Fruit fly (Drosophila melanogaster) whole organism, embryonic: Measurements from ENCODE around the gene CG1309.

Experiments used
- CG10209 ChIP-seq: fragments of 200-800 bp; sonication (Bioruptor generic); optimal IDR thresholded peaks from 3 replicates; lab custom pipeline; 2017; ENCODE audit warnings: missing biosample characterization, mild to moderate bottlenecking, missing genetic modification characterization, missing genetic modification reagents
- CG10979 ChIP-seq: fragments of 200-800 bp; sonication (Bioruptor generic); optimal IDR thresholded peaks from 2 replicates; lab custom pipeline; 2018; ENCODE audit warnings: missing biosample characterization, mild to moderate bottlenecking, missing genetic modification characterization, moderate library complexity
- CG11560 ChIP-seq: fragments of 200-800 bp; sonication (Bioruptor generic); IDR thresholded peaks from 3 replicates; pipeline ENCODE4 v1.3.6; 2022; ENCODE audit warnings: missing biosample characterization, missing genetic modification characterization
- CG11723 ChIP-seq: fragments of 200-800 bp; sonication (Bioruptor generic); optimal IDR thresholded peaks from 2 replicates; lab custom pipeline; 2017; ENCODE audit warnings: missing biosample characterization, mild to moderate bottlenecking, missing genetic modification characterization
- CG12659 ChIP-seq: fragments of 200-800 bp; sonication (Bioruptor generic); optimal IDR thresholded peaks from 3 replicates; lab custom pipeline; 2017; ENCODE audit warnings: mild to moderate bottlenecking, missing biosample characterization, missing genetic modification reagents, missing genetic modification characterization
- CG14710 ChIP-seq: fragments of 200-800 bp; sonication (Bioruptor generic); optimal IDR thresholded peaks from 3 replicates; lab custom pipeline; 2019; ENCODE audit warnings: missing biosample characterization, mild to moderate bottlenecking, missing genetic modification characterization, moderate library complexity
- CG2678 ChIP-seq: fragments of 200-800 bp; sonication (Bioruptor generic); optimal IDR thresholded peaks from 3 replicates; lab custom pipeline; 2019; ENCODE audit warnings: missing biosample characterization, mild to moderate bottlenecking, missing genetic modification characterization, moderate library complexity
- CG2712 ChIP-seq: fragments of 200-800 bp; optimal IDR thresholded peaks from 3 replicates; lab custom pipeline; 2019; ENCODE audit warnings: missing biosample characterization, mild to moderate bottlenecking, missing genetic modification characterization, moderate library complexity
- CG30403 ChIP-seq: fragments of 200-800 bp; sonication (Bioruptor generic); optimal IDR thresholded peaks from 3 replicates; lab custom pipeline; 2016; ENCODE audit warnings: missing biosample characterization, missing genetic modification characterization
- CG31441 ChIP-seq: fragments of 200-800 bp; sonication (Bioruptor generic); IDR thresholded peaks from 2 replicates; pipeline ENCODE4 v1.3.6; 2022; ENCODE audit warnings: missing biosample characterization, missing genetic modification characterization
- CG8944 ChIP-seq: fragments of 200-800 bp; sonication (Bioruptor generic); optimal IDR thresholded peaks from 3 replicates; lab custom pipeline; 2016; ENCODE audit warnings: missing biosample characterization, missing genetic modification characterization
- CG9437 ChIP-seq: fragments of 200-800 bp; sonication (Bioruptor generic); optimal IDR thresholded peaks from 2 replicates; lab custom pipeline; 2018; ENCODE audit warnings: missing biosample characterization, mild to moderate bottlenecking, missing genetic modification characterization
- CG9727 ChIP-seq: fragments of 200-800 bp; sonication (Bioruptor generic); optimal IDR thresholded peaks from 3 replicates; lab custom pipeline; 2017; ENCODE audit warnings: missing biosample characterization, mild to moderate bottlenecking, missing genetic modification characterization
- CG9817 ChIP-seq: fragments of 200-800 bp; sonication (Bioruptor generic); optimal IDR thresholded peaks from 2 replicates; lab custom pipeline; 2018; ENCODE audit warnings: missing biosample characterization, mild to moderate bottlenecking, missing genetic modification characterization, moderate library complexity
- CHES-1-like ChIP-seq: fragments of 200-800 bp; sonication (Bioruptor generic); optimal IDR thresholded peaks from 2 replicates; lab custom pipeline; 2016; ENCODE audit warnings: missing biosample characterization, missing genetic modification characterization
- CoRest ChIP-seq: fragments of 200-800 bp; sonication (Bioruptor generic); optimal IDR thresholded peaks from 3 replicates; lab custom pipeline; 2018; ENCODE audit warnings: missing biosample characterization, mild to moderate bottlenecking, missing genetic modification characterization, moderate library complexity
- D ChIP-seq, 2 experiments: fragments of 200-800 bp in 1 of 2; fragments of >200 bp in 1 of 2; sonication (Bioruptor generic) in 1 of 2; optimal IDR thresholded peaks; 2 replicates in 1 of 2; 3 replicates in 1 of 2; lab custom pipeline; 2017; ENCODE audit warnings: mild to moderate bottlenecking in 1 of 2, missing biosample characterization in 1 of 2, missing genetic modification characterization in 1 of 2, missing genetic modification reagents in 1 of 2
- D19A ChIP-seq: fragments of 200-800 bp; optimal IDR thresholded peaks from 3 replicates; lab custom pipeline; 2019; ENCODE audit warnings: missing biosample characterization, mild to moderate bottlenecking, missing genetic modification characterization, moderate library complexity
- Fer2 ChIP-seq: fragments of 200-800 bp; sonication (Bioruptor generic); optimal IDR thresholded peaks from 2 replicates; lab custom pipeline; 2018; ENCODE audit warnings: missing biosample characterization, mild to moderate bottlenecking, missing genetic modification characterization, moderate library complexity
- Opbp ChIP-seq: fragments of 200-800 bp; sonication (Bioruptor generic); IDR thresholded peaks from 3 replicates; pipeline ENCODE4 v1.3.6; 2022; ENCODE audit warnings: missing biosample characterization, missing genetic modification characterization; ENCODE audit not compliant: partially characterized antibody
- Trl ChIP-seq, 3 experiments: fragments of >200 bp in 2 of 3; fragments of 200-800 bp in 1 of 3; sonication (Bioruptor generic) in 1 of 3; optimal IDR thresholded peaks; 2 replicates in 1 of 3; 3 replicates in 2 of 3; lab custom pipeline; 2016 to 2017; ENCODE audit warnings: missing biosample characterization in 1 of 3, missing genetic modification characterization in 1 of 3
- chif ChIP-seq, 2 experiments: fragments of 200-800 bp; sonication (Bioruptor generic); optimal IDR thresholded peaks; 3 replicates each; lab custom pipeline; 2016; ENCODE audit warnings: missing biosample characterization in 2 of 2, missing genetic modification characterization in 2 of 2
- dmrt11E ChIP-seq: fragments of 200-800 bp; sonication (Bioruptor generic); optimal IDR thresholded peaks from 3 replicates; lab custom pipeline; 2018; ENCODE audit warnings: missing biosample characterization, mild to moderate bottlenecking, missing genetic modification characterization, moderate library complexity
- gfzf ChIP-seq: fragments of 200-800 bp; sonication (Bioruptor generic); optimal IDR thresholded peaks from 2 replicates; lab custom pipeline; 2016; ENCODE audit warnings: missing biosample characterization, mild to moderate bottlenecking, missing genetic modification characterization, moderate library complexity
- grau ChIP-seq: fragments of 200-800 bp; optimal IDR thresholded peaks from 3 replicates; lab custom pipeline; 2019; ENCODE audit warnings: missing biosample characterization, mild to moderate bottlenecking, missing genetic modification characterization, moderate library complexity
- gro ChIP-seq: fragments of 200-800 bp; sonication (Bioruptor generic); optimal IDR thresholded peaks from 2 replicates; lab custom pipeline; 2016; ENCODE audit warnings: missing biosample characterization, missing genetic modification characterization
- hbn ChIP-seq: fragments of 200-800 bp; sonication (Bioruptor generic); IDR thresholded peaks from 2 replicates; pipeline ENCODE4 v1.3.6; 2022; ENCODE audit warnings: missing biosample characterization, missing genetic modification characterization; ENCODE audit not compliant: partially characterized antibody
- hkb ChIP-seq, 2 experiments: fragments of 200-800 bp in 1 of 2; fragments of >200 bp in 1 of 2; sonication (Bioruptor generic) in 1 of 2; IDR thresholded peaks in 1 of 2; optimal IDR thresholded peaks in 1 of 2; 2 replicates each; pipeline versions ENCODE4 v1.3.6 to Lab custom; 2017 to 2022; ENCODE audit warnings: missing biosample characterization in 1 of 2, missing genetic modification characterization in 1 of 2
- lilli ChIP-seq: fragments of 200-800 bp; sonication (Bioruptor generic); optimal IDR thresholded peaks from 3 replicates; lab custom pipeline; 2016; ENCODE audit warnings: missing biosample characterization, missing genetic modification characterization
- lola ChIP-seq, 3 experiments: fragments of >200 bp in 2 of 3; fragments of 200-800 bp in 1 of 3; sonication (Bioruptor generic) in 1 of 3; optimal IDR thresholded peaks; 2 replicates each; lab custom pipeline; 2017 to 2019; ENCODE audit warnings: missing biosample characterization in 3 of 3, missing genetic modification characterization in 3 of 3, mild to moderate bottlenecking in 1 of 3, moderate library complexity in 1 of 3
- lov ChIP-seq, 2 experiments: fragments of 200-800 bp in 1 of 2; fragments of >200 bp in 1 of 2; sonication (Bioruptor generic) in 1 of 2; IDR thresholded peaks in 1 of 2; optimal IDR thresholded peaks in 1 of 2; 2 replicates in 1 of 2; 3 replicates in 1 of 2; pipeline versions ENCODE4 v1.3.6 to Lab custom; 2017 to 2022; ENCODE audit warnings: missing biosample characterization in 1 of 2, missing genetic modification characterization in 1 of 2
- nom ChIP-seq: fragments of 200-800 bp; sonication (Bioruptor generic); optimal IDR thresholded peaks from 2 replicates; lab custom pipeline; 2017; ENCODE audit warnings: missing biosample characterization, missing genetic modification characterization, mild to moderate bottlenecking, moderate library complexity, missing genetic modification reagents
- org-1 ChIP-seq: fragments of 200-800 bp; sonication (Bioruptor generic); optimal IDR thresholded peaks from 2 replicates; lab custom pipeline; 2017; ENCODE audit warnings: missing biosample characterization, missing genetic modification characterization
- otp ChIP-seq: fragments of 200-800 bp; sonication (Bioruptor generic); IDR thresholded peaks from 3 replicates; pipeline ENCODE4, ENCODE4 v1.3.6; 2022; ENCODE audit warnings: missing biosample characterization, missing genetic modification characterization
- row ChIP-seq: fragments of 200-800 bp; sonication (Bioruptor generic); IDR thresholded peaks from 3 replicates; pipeline ENCODE4 v1.3.6; 2022; ENCODE audit warnings: missing biosample characterization, missing genetic modification characterization
- sens ChIP-seq: fragments of 200-800 bp; sonication (Bioruptor generic); peaks from one replicate; lab custom pipeline; 2016; ENCODE audit warnings: missing biosample characterization, missing genetic modification characterization
- sens-2 ChIP-seq: fragments of 200-800 bp; sonication (Bioruptor generic); IDR thresholded peaks from 2 replicates; pipeline ENCODE4 v1.3.6; 2022; ENCODE audit warnings: missing biosample characterization, missing genetic modification characterization
- slou ChIP-seq: fragments of 200-800 bp; sonication (Bioruptor generic); optimal IDR thresholded peaks from 3 replicates; lab custom pipeline; 2016; ENCODE audit warnings: missing biosample characterization, missing genetic modification characterization
- zfh1 ChIP-seq: fragments of 200-800 bp; sonication (Bioruptor generic); IDR thresholded peaks from 3 replicates; pipeline ENCODE4 v1.3.6; 2022; ENCODE audit warnings: missing biosample characterization, missing genetic modification characterization

Gene CG1309

DNA sequence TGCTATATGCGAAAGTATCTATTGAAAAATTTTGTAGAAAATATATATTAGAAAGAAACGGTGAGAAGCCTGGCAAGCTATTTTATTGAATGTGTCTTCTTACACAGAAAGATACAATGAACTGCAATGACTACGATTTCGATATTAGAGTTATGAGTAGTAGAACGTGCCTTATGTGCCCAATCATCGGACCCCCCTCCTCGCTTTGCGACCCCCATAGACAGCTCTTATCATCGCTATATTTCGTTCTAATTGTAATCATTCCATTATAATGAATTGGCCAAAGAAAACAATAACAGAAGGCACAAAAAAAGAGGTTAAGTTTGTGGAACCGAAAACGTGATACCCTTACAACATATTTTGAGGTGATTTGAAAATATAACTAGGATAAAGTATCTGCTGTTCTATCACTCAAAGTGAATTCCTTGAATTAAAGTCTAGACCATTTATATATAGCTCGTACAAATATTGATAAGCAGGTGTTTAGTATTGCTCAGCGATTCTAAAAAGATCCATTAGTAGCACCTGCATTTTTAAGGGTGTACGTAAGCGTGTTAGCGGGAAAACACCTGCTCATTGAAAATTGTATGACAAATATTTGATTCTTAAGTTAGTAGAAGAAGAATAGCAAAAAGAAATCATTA, 26.4 kb upstream of the CG1309 start (continued):
- TF ChIP-seq D (optimal IDR thresholded peaks at IDR 0.05; lab: Kevin White, UChicago) (no peak), D (GFP tag; optimal IDR thresholded peaks at IDR 0.05; lab: Kevin White, UChicago) (peak; percentile 14), CG11560 (tag; lab: Robert Waterston, UW) (no peak), grau (peak; percentile 30), dmrt11E (tag; lab: Kevin White, UChicago) (peak; percentile 36), Opbp (GFP tag; lab: Robert Waterston, UW) (no peak), CG8944 (GFP tag; lab: Kevin White, UChicago) (no peak), CG2712 (tag; lab: Kevin White, UChicago) (peak; percentile 9), slou (GFP tag; lab: Kevin White, UChicago) (no peak), lola (GFP tag; optimal IDR thresholded peaks at IDR 0.05; lab: Kevin White, UChicago) (peak in 1 of 3 experiments; percentile 47), gro (peak; percentile 22), CG9727 (GFP tag; lab: Kevin White, UChicago) (peak; percentile 33), chif (GFP tag; optimal IDR thresholded peaks at IDR 0.05; lab: Kevin White, UChicago) (peak in 1 of 2 experiments; percentile 12), otp (GFP tag; lab: Robert Waterston, UW) (no peak), CG9437 (GFP tag; lab: Kevin White, UChicago) (peak; percentile 24), CG12659 (no peak), CG31441 (GFP tag; lab: Robert Waterston, UW) (peak; percentile 30; the same call in 1 of the 2 replicates), row (GFP tag; lab: Robert Waterston, UW) (peak; percentile 55), lilli (GFP tag; lab: Kevin White, UChicago) (peak; percentile 37), lov (optimal IDR thresholded peaks at IDR 0.05; lab: Kevin White, UChicago) (no peak), lov (GFP tag; IDR thresholded peaks at IDR 0.05; lab: Robert Waterston, UW) (no peak), D19A (tag; lab: Kevin White, UChicago) (peak; percentile 98), sens-2 (GFP tag; lab: Robert Waterston, UW) (no peak), CG14710 (tag; lab: Kevin White, UChicago) (peak; percentile 10), CG30403 (peak; percentile 45), Trl (optimal IDR thresholded peaks at IDR 0.05; lab: Kevin White, UChicago) (no peak), Trl (GFP tag; optimal IDR thresholded peaks at IDR 0.05; lab: Kevin White, UChicago) (no peak), CG11723 (no peak), gfzf (no peak), CG10209 (GFP tag; lab: Kevin White, UChicago) (peak; percentile 21), Fer2 (tag; lab: Kevin White, UChicago) (no peak), sens (peak; percentile 70), CHES-1-like (GFP tag; lab: Kevin White, UChicago) (no peak), zfh1 (GFP tag; lab: Robert Waterston, UW) (no peak), hkb (optimal IDR thresholded peaks at IDR 0.05; lab: Kevin White, UChicago) (no peak), hkb (GFP tag; IDR thresholded peaks at IDR 0.05; lab: Robert Waterston, UW) (no peak), CG2678 (tag; lab: Kevin White, UChicago) (peak; percentile 48), CG10979 (tag; lab: Kevin White, UChicago) (peak; percentile 31), CoRest (tag; lab: Kevin White, UChicago) (peak; percentile 31), org-1 (GFP tag; lab: Kevin White, UChicago) (peak; percentile 2), CG9817 (tag; lab: Kevin White, UChicago) (peak; percentile 12), nom (GFP tag; lab: Kevin White, UChicago) (no peak), hbn (GFP tag; lab: Robert Waterston, UW) (no peak)
